Worm (Caenorhabditis elegans): ENCODE data around the gene F10C1.3.

F10C1.3 gene

ce11 chrII:5772547-5773142 lies 15.1 kb upstream of the F10C1.3 start (continued):
- peak; percentile 21; the same call in 1 of the 2 replicates for TF ChIP-seq unc-3 (GFP tag; conservative IDR thresholded peaks at IDR 0.05)
- no peak for TF ChIP-seq unc-3 (tag; optimal IDR thresholded peaks at IDR 0.05)
- TF ChIP-seq madf-2 (tag; optimal IDR thresholded peaks at IDR 0.05) = peak; percentile 47
- TF ChIP-seq che-1 (tag; optimal IDR thresholded peaks at IDR 0.05) = peak; percentile 70
- peak; percentile 47 for TF ChIP-seq C08G9.2 (tag; optimal IDR thresholded peaks at IDR 0.05)
- no peak for TF ChIP-seq hlh-15 (tag; optimal IDR thresholded peaks at IDR 0.05)
- peak; percentile 43 for TF ChIP-seq eyg-1 (tag; optimal IDR thresholded peaks at IDR 0.05)
- peak; percentile 48 for TF ChIP-seq tbx-2 (tag; optimal IDR thresholded peaks at IDR 0.05)
- TF ChIP-seq K02D7.2 (tag; optimal IDR thresholded peaks at IDR 0.05) = no peak
- TF ChIP-seq nhr-232 (tag; optimal IDR thresholded peaks at IDR 0.05) = peak; percentile 44
- TF ChIP-seq fkh-6 (tag; optimal IDR thresholded peaks at IDR 0.05) = peak; percentile 59
- TF ChIP-seq K09A11.1 (tag; optimal IDR thresholded peaks at IDR 0.05; ENCODE audit: insufficient read depth) = no peak
- TF ChIP-seq elt-4 (tag; optimal IDR thresholded peaks at IDR 0.05) = no peak
- TF ChIP-seq ceh-31 (tag; optimal IDR thresholded peaks at IDR 0.05) = peak; percentile 52
- no peak for TF ChIP-seq pha-4 (tag; optimal IDR thresholded peaks at IDR 0.05)
- TF ChIP-seq elt-2 (tag; optimal IDR thresholded peaks at IDR 0.05) = peak; percentile 87
- no peak for TF ChIP-seq odd-2 (tag; optimal IDR thresholded peaks at IDR 0.05)
- no peak for TF ChIP-seq lim-6 (tag; optimal IDR thresholded peaks at IDR 0.05)

DNA sequence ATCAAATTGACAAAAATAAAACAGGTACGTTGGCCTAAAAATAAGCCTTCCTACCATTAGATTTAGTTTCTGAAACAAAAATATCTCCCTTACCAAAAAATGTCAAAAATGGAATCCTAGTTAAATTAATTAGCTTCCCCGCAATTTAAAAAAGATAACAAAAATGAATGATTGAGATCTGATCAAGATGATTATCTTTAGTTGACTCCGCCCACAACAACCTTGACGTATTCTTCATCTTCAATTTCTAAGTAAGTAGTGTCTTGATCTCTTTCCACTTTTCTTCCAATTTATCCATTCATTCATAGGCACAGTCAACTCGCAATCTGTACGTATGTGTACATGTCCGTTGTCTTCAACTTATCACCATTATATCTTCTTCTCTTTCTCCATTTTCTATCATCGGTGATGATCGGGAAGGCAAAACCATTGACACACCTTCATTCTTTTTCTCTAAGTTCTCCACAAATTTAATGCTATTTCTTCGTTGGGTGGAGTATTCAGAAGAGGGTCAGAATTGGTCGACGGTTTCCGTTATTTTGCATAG lies 10.8 kb upstream of the F10C1.3 start:
- TF ChIP-seq tbx-7 (tag; optimal IDR thresholded peaks at IDR 0.05) (no peak), dve-1 (tag; optimal IDR thresholded peaks at IDR 0.05) (no peak), F13H6.1 (tag; optimal IDR thresholded peaks at IDR 0.05) (no peak)

DNA sequence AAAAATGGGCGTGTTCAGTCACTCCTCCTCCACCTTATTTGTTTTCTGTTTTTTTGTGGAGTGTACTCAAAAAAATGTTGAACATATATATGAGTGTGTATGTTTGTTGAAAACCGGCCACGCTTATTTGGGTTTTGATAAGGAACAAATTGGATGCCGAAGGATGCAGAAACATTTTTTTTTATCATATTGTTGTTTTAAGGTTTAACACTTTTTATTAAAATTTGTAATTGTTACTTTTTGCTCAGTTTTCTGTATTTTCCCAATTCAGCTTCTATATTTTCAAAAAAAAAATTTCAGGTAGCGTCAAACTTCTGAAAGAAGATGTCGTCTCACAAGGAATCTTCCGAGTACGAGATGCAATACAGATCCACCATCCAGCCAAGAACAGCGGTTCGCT lies 7.8 kb upstream of the F10C1.3 start, which contains the start of gene ifb-1:
Gene ifb-1 (plus strand): TSS at position 301 of the 400 bp plus-strand sequence.
- no peak for TF ChIP-seq hlh-8 (tag; optimal IDR thresholded peaks at IDR 0.05)
- TF ChIP-seq unc-86 (tag; optimal IDR thresholded peaks at IDR 0.05) = no peak
- no peak for TF ChIP-seq Y22D7AL.16 (tag; optimal IDR thresholded peaks at IDR 0.05)
- no peak for TF ChIP-seq ceh-9 (tag; optimal IDR thresholded peaks at IDR 0.05)

DNA sequence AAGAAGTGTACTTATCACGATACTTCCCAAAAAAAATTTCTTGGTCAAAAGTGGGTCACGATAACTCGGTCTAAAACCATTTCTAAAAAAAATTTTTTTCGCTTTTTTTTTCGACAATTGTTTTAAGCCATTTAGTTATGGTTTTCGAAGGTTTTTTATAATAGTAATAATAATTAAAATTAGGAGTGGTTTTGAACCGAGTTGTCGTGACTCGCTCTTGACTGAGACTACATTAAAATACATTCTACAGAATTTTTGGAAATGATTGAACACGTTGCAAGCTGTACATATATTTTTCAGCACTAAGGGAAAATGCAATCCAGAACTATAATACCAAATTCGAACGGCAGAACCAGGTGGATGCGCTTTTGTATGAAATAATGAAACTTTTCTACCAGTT lies 3.4 kb downstream of the F10C1.3 start, which contains the start of gene F10C1.8:
Gene F10C1.8 (plus strand): TSS at position 301 of the 400 bp plus-strand sequence.
- TF ChIP-seq pag-3 (tag; optimal IDR thresholded peaks at IDR 0.05; ENCODE audit: borderline replicate concordance) (no peak), ceh-48 (tag; optimal IDR thresholded peaks at IDR 0.05) (no peak), fax-1 (tag; optimal IDR thresholded peaks at IDR 0.05) (no peak), che-1 (tag; optimal IDR thresholded peaks at IDR 0.05) (no peak)

DNA sequence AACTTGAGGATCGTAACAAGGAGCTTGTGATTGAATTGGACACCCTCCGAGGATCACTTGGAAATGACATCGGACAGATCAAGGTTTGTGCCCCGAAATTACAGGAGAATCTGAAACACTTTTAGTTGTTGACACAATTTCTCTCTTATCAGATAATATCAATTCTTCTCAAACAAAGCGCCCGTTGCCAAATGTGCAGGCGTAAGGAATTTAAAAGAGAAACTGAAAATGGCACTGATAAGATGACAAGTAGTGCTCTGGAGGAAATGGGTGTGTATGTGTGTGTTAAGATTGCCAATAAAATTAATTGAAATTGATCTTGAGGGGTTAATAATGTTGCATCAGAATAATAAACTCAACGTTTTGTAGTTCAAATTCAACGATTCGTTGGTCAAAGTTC lies 6.2 kb downstream of the F10C1.3 start:
- TF ChIP-seq ceh-14 (tag; optimal IDR thresholded peaks at IDR 0.05) (no peak), elt-2 (tag; optimal IDR thresholded peaks at IDR 0.05) (peak; percentile 83)

- TF ChIP-seq elt-2 (tag; optimal IDR thresholded peaks at IDR 0.05) (peak; percentile 92), ceh-24 (tag; optimal IDR thresholded peaks at IDR 0.05) (no peak)
These were observed 7.8 kb downstream of the F10C1.3 start, which contains the start of gene ifb-2 for ce11 chrII:5749733-5750238. TSS of gene ifb-2 (plus strand) at chrII:5750188.

DNA sequence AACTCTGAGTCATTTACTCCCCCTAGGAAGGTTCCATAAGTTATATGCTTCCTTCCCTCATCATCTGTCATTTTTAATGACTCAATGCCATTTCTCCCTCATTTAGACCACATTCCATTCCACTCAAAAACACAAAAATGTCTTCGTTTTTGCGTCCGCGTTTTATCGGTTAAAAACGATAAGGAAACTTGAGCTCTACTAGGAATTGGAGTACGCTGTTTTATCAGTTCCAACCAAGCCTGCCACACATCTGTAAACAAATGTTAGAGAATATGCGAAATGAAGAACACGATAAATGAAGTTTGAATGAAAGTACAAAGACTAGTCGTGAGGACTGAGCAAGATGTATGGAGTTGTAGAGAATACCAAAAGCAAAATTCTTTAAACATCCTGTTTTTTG lies 9.2 kb downstream of the F10C1.3 start:
- TF ChIP-seq elt-2 (tag; optimal IDR thresholded peaks at IDR 0.05) (peak; percentile 93), hlh-15 (tag; optimal IDR thresholded peaks at IDR 0.05) (no peak)
